Fruit fly (Drosophila melanogaster): ENCODE results near the gene CG7394.

dm6 chr3L:11574563-11574962 is 12.8 kb downstream of the CG7394 start, which contains the start of gene CG33490:
- no peak for TF ChIP-seq Hnf4 (GFP tag; optimal IDR thresholded peaks at IDR 0.05)
- no peak for TF ChIP-seq tai (GFP tag; optimal IDR thresholded peaks at IDR 0.05)
- no peak for TF ChIP-seq GATAd (GFP tag; optimal IDR thresholded peaks at IDR 0.05)
- no peak for TF ChIP-seq N (GFP tag; optimal IDR thresholded peaks at IDR 0.05)
- no peak for TF ChIP-seq dl (GFP tag; optimal IDR thresholded peaks at IDR 0.05; ENCODE audit: insufficient read depth in 1 of 2, partially characterized antibody in 2 of 2)
- TF ChIP-seq OdsH (GFP tag; optimal IDR thresholded peaks at IDR 0.05): no peak
- no peak for TF ChIP-seq lola (GFP tag; optimal IDR thresholded peaks at IDR 0.05)
- TF ChIP-seq brk (GFP tag; optimal IDR thresholded peaks at IDR 0.05): no peak
- TF ChIP-seq usp (GFP tag; optimal IDR thresholded peaks at IDR 0.05): no peak
- no peak for TF ChIP-seq jim (GFP tag; optimal IDR thresholded peaks at IDR 0.05)
- TF ChIP-seq psq (GFP tag; optimal IDR thresholded peaks at IDR 0.05): no peak
- no peak for TF ChIP-seq Sp1 (GFP tag; optimal IDR thresholded peaks at IDR 0.05)
- TF ChIP-seq fru (GFP tag; optimal IDR thresholded peaks at IDR 0.05): no peak

Data from whole organism, wandering third instar larva.